Worm (Caenorhabditis elegans) whole organism, L2 larva: ENCODE data around the gene blos-4.
A peak's percentile ranks its signal among the peaks of the same experiment; 100 is the strongest.

Experiments used
- C34F6.9 ChIP-seq: fragments of 150-350 bp; optimal IDR thresholded peaks from 2 replicates; lab custom pipeline; 2014; ENCODE audit warnings: missing biosample characterization, missing genetic modification characterization
- F13H6.1 ChIP-seq: sonication (generic microtip); optimal IDR thresholded peaks from 2 replicates; lab custom pipeline; 2016; ENCODE audit warnings: missing genetic modification characterization, missing compliant biosample characterization
- R02D3.7 ChIP-seq: fragments of 150-350 bp; optimal IDR thresholded peaks from 2 replicates; lab custom pipeline; 2014; ENCODE audit warnings: missing biosample characterization, missing genetic modification characterization
- ZK546.5 ChIP-seq: sonication (generic microtip); optimal IDR thresholded peaks from 2 replicates; lab custom pipeline; 2017; ENCODE audit warnings: missing biosample characterization, missing genetic modification characterization
- alr-1 ChIP-seq: fragments of 150-350 bp; optimal IDR thresholded peaks from 2 replicates; lab custom pipeline; 2014; ENCODE audit warnings: missing biosample characterization, missing genetic modification characterization
- ama-1 ChIP-seq: fragments of 150-350 bp; optimal IDR thresholded peaks from 2 replicates; lab custom pipeline; 2018; ENCODE audit warnings: inconsistent platforms
- blmp-1 ChIP-seq: sonication (generic microtip); optimal IDR thresholded peaks from 2 replicates; lab custom pipeline; 2017; ENCODE audit warnings: missing genetic modification characterization, mild to moderate bottlenecking, missing compliant biosample characterization, antibody characterized with exemption, moderate library complexity; ENCODE audit not compliant: insufficient read depth
- ceh-16 ChIP-seq: fragments of 150-350 bp; optimal IDR thresholded peaks from 2 replicates; lab custom pipeline; 2014; ENCODE audit warnings: missing biosample characterization, missing genetic modification characterization
- egl-27 ChIP-seq: sonication (generic microtip); optimal IDR thresholded peaks from 3 replicates; lab custom pipeline; 2017; ENCODE audit warnings: missing biosample characterization, missing genetic modification reagents, missing genetic modification characterization
- fos-1 ChIP-seq: fragments of 150-350 bp; optimal IDR thresholded peaks from 2 replicates; lab custom pipeline; 2014; ENCODE audit warnings: missing biosample characterization, missing genetic modification characterization
- gmeb-1 ChIP-seq: fragments of 150-350 bp; optimal IDR thresholded peaks from 2 replicates; lab custom pipeline; 2014; ENCODE audit warnings: missing biosample characterization, missing genetic modification characterization
- lin-13 ChIP-seq: fragments of 150-350 bp; optimal IDR thresholded peaks from 2 replicates; lab custom pipeline; 2014; ENCODE audit warnings: missing biosample characterization, missing genetic modification reagents, missing genetic modification characterization
- lin-39 ChIP-seq: fragments of 150-350 bp; optimal IDR thresholded peaks from 2 replicates; lab custom pipeline; 2014; ENCODE audit warnings: missing biosample characterization, missing genetic modification reagents, missing genetic modification characterization
- lsy-2 ChIP-seq, 2 experiments: fragments of 150-350 bp in 1 of 2; sonication (generic microtip) in 1 of 2; optimal IDR thresholded peaks; 2 replicates each; lab custom pipeline; 2014 to 2017; ENCODE audit warnings: missing biosample characterization in 2 of 2, missing genetic modification characterization in 2 of 2
- mdl-1 ChIP-seq, 2 experiments: fragments of 150-350 bp in 1 of 2; sonication (generic microtip) in 1 of 2; optimal IDR thresholded peaks; 2 replicates each; lab custom pipeline; 2017; ENCODE audit warnings: missing biosample characterization in 2 of 2, missing genetic modification characterization in 2 of 2
- nhr-10 ChIP-seq: sonication (generic microtip); optimal IDR thresholded peaks from 2 replicates; lab custom pipeline; 2017; ENCODE audit warnings: missing biosample characterization, missing genetic modification characterization
- nhr-11 ChIP-seq: fragments of 150-350 bp; optimal IDR thresholded peaks from 2 replicates; lab custom pipeline; 2014; ENCODE audit warnings: missing biosample characterization, missing genetic modification characterization
- nhr-12 ChIP-seq: fragments of 150-350 bp; optimal IDR thresholded peaks from 2 replicates; lab custom pipeline; 2014; ENCODE audit warnings: missing biosample characterization, missing genetic modification characterization
- nhr-129 ChIP-seq: fragments of 150-350 bp; optimal IDR thresholded peaks from 2 replicates; lab custom pipeline; 2014; ENCODE audit warnings: missing biosample characterization, missing genetic modification characterization
- nhr-21 ChIP-seq: fragments of 150-350 bp; optimal IDR thresholded peaks from 2 replicates; lab custom pipeline; 2014; ENCODE audit warnings: missing biosample characterization, missing genetic modification characterization
- nhr-23 ChIP-seq: fragments of 150-350 bp; optimal IDR thresholded peaks from 2 replicates; lab custom pipeline; 2014; ENCODE audit warnings: missing biosample characterization, missing genetic modification reagents, missing genetic modification characterization
- nhr-237 ChIP-seq: fragments of 150-350 bp; optimal IDR thresholded peaks from 2 replicates; lab custom pipeline; 2014; ENCODE audit warnings: missing biosample characterization, missing genetic modification characterization
- nhr-25 ChIP-seq: fragments of 150-350 bp; sonication (generic microtip); optimal IDR thresholded peaks from 3 replicates; lab custom pipeline; 2014; ENCODE audit warnings: missing biosample characterization, missing genetic modification characterization
- nhr-77 ChIP-seq: fragments of 150-350 bp; optimal IDR thresholded peaks from 2 replicates; lab custom pipeline; 2014; ENCODE audit warnings: missing biosample characterization, missing genetic modification characterization
- sem-4 ChIP-seq: fragments of 150-350 bp; optimal IDR thresholded peaks from 2 replicates; lab custom pipeline; 2014; ENCODE audit warnings: missing biosample characterization, missing genetic modification reagents, missing genetic modification characterization
- skn-1 ChIP-seq: sonication (generic microtip); optimal IDR thresholded peaks from 2 replicates; lab custom pipeline; 2017; ENCODE audit warnings: missing biosample characterization, missing genetic modification characterization
- sma-3 ChIP-seq: sonication (generic microtip); optimal IDR thresholded peaks from 2 replicates; lab custom pipeline; 2016; ENCODE audit warnings: missing genetic modification reagents, missing genetic modification characterization, missing compliant biosample characterization
- sma-9 ChIP-seq, 2 experiments: fragments of 150-350 bp in 1 of 2; sonication (generic microtip) in 1 of 2; optimal IDR thresholded peaks; 2 replicates each; lab custom pipeline; 2014 to 2016; ENCODE audit warnings: missing genetic modification characterization in 2 of 2, mild to moderate bottlenecking in 1 of 2, missing biosample characterization in 1 of 2, missing compliant biosample characterization in 1 of 2, missing genetic modification reagents in 1 of 2, moderate library complexity in 1 of 2
- snpc-4 ChIP-seq: fragments of 150-350 bp; optimal IDR thresholded peaks from 2 replicates; lab custom pipeline; 2014; ENCODE audit warnings: missing biosample characterization, missing genetic modification characterization
- unc-39 ChIP-seq: fragments of 150-350 bp; optimal IDR thresholded peaks from 2 replicates; lab custom pipeline; 2014; ENCODE audit warnings: missing biosample characterization, missing genetic modification characterization
- unc-55 ChIP-seq: fragments of 150-350 bp; sonication (generic microtip); optimal IDR thresholded peaks from 3 replicates; lab custom pipeline; 2014; ENCODE audit warnings: missing biosample characterization, missing genetic modification reagents, missing genetic modification characterization
- zag-1 ChIP-seq: fragments of 150-350 bp; optimal IDR thresholded peaks from 2 replicates; lab custom pipeline; 2014; ENCODE audit warnings: missing biosample characterization, missing genetic modification characterization
- ztf-1 ChIP-seq: fragments of 200-800 bp; sonication (Bioruptor generic); conservative IDR thresholded peaks from 2 replicates; pipeline ENCODE4 v1.3.6; 2022; ENCODE audit warnings: missing genetic modification characterization, missing compliant biosample characterization
- ztf-11 ChIP-seq: sonication (generic microtip); optimal IDR thresholded peaks from 2 replicates; lab custom pipeline; 2017; ENCODE audit warnings: missing biosample characterization, missing genetic modification characterization
- ztf-4 ChIP-seq: fragments of 150-350 bp; optimal IDR thresholded peaks from 2 replicates; lab custom pipeline; 2014; ENCODE audit warnings: missing biosample characterization, missing genetic modification characterization

The blos-4 gene

ce11 chrII:6286865-6287264 lies 41.8 kb downstream of the blos-4 start, which contains the start of gene F13H8.6:
F13H8.6 (minus strand) TSS chrII:6286965.
- TF ChIP-seq nhr-129 (tag; lab: Kevin White, UChicago) = no peak
- no peak for TF ChIP-seq ama-1
- no peak for TF ChIP-seq alr-1
- no peak for TF ChIP-seq ztf-11 (tag; lab: Kevin White, UChicago)
- no peak for TF ChIP-seq R02D3.7 (tag; lab: Kevin White, UChicago)
- no peak for TF ChIP-seq egl-27 (tag; lab: Kevin White, UChicago)
- no peak for TF ChIP-seq snpc-4 (tag; lab: Kevin White, UChicago)
- TF ChIP-seq nhr-237 (tag; lab: Kevin White, UChicago) = no peak
- no peak for TF ChIP-seq nhr-25
- TF ChIP-seq C34F6.9 (tag; lab: Kevin White, UChicago) = no peak
- TF ChIP-seq fos-1 = no peak
- TF ChIP-seq sma-9 (GFP tag; optimal IDR thresholded peaks at IDR 0.05; lab: Kevin White, UChicago) = no peak
- no peak for TF ChIP-seq sma-9 (tag; optimal IDR thresholded peaks at IDR 0.05; lab: Kevin White, UChicago)
- TF ChIP-seq, all 48 proteins: peak for 0

ce11 chrII:6288104-6288503 lies 43.1 kb downstream of the blos-4 start:
- TF ChIP-seq unc-39 (no peak), blmp-1 (tag; lab: Kevin White, UChicago) (no peak), ceh-16 (no peak), sem-4 (no peak), ztf-4 (peak; percentile 58), sma-9 (GFP tag; optimal IDR thresholded peaks at IDR 0.05; lab: Kevin White, UChicago) (no peak), sma-9 (tag; optimal IDR thresholded peaks at IDR 0.05; lab: Kevin White, UChicago) (no peak), lsy-2 (tag; optimal IDR thresholded peaks at IDR 0.05; lab: Kevin White, UChicago) (peak in 1 of 2 experiments; percentile 14)

- TF ChIP-seq nhr-21 (tag; lab: Kevin White, UChicago) = no peak
- no peak for TF ChIP-seq skn-1 (tag; lab: Kevin White, UChicago)
- TF ChIP-seq ZK546.5 (tag; lab: Kevin White, UChicago) = no peak
- peak in 1 of 2 experiments; percentile 52 for TF ChIP-seq lsy-2 (tag; optimal IDR thresholded peaks at IDR 0.05; lab: Kevin White, UChicago)
- TF ChIP-seq fos-1 = peak; percentile 41
- no peak for TF ChIP-seq sem-4
- peak; percentile 63 for TF ChIP-seq sma-9 (GFP tag; optimal IDR thresholded peaks at IDR 0.05; lab: Kevin White, UChicago)
- TF ChIP-seq sma-9 (tag; optimal IDR thresholded peaks at IDR 0.05; lab: Kevin White, UChicago) = no peak
- peak; percentile 53 for TF ChIP-seq nhr-129 (tag; lab: Kevin White, UChicago)
- TF ChIP-seq F13H6.1 = peak; percentile 63
- no peak for TF ChIP-seq sma-3
- TF ChIP-seq C34F6.9 (tag; lab: Kevin White, UChicago) = peak; percentile 47
- TF ChIP-seq blmp-1 (tag; lab: Kevin White, UChicago) = peak; percentile 23
- no peak for TF ChIP-seq nhr-237 (tag; lab: Kevin White, UChicago)
Observed at ce11 chrII:6290047-6290582, 45.1 kb downstream of the blos-4 start, which contains the start of gene upb-1. upb-1 (minus strand) TSS chrII:6290097.

ce11 chrII:6292527-6292926 lies 47.5 kb downstream of the blos-4 start, which contains the start of gene nyn-3:
nyn-3 (minus strand) TSS chrII:6292627.
- TF ChIP-seq nhr-77 (tag; lab: Kevin White, UChicago) = no peak
- no peak for TF ChIP-seq gmeb-1
- no peak for TF ChIP-seq lin-39 (tag; lab: Kevin White, UChicago)
- no peak for TF ChIP-seq nhr-11 (tag; lab: Kevin White, UChicago)
- no peak for TF ChIP-seq ceh-16
- no peak for TF ChIP-seq unc-55 (GFP tag; lab: Kevin White, UChicago)
- no peak for TF ChIP-seq nhr-129 (tag; lab: Kevin White, UChicago)
- TF ChIP-seq sem-4 = no peak
- no peak for TF ChIP-seq ztf-11 (tag; lab: Kevin White, UChicago)
- TF ChIP-seq zag-1 (tag; lab: Kevin White, UChicago) = no peak
- TF ChIP-seq nhr-12 (tag; lab: Kevin White, UChicago) = no peak
- no peak for TF ChIP-seq C34F6.9 (tag; lab: Kevin White, UChicago)
- TF ChIP-seq ZK546.5 (tag; lab: Kevin White, UChicago) = no peak
- no peak for TF ChIP-seq mdl-1 (tag; optimal IDR thresholded peaks at IDR 0.05; lab: Kevin White, UChicago)
- TF ChIP-seq sma-3 = no peak
- no peak for TF ChIP-seq nhr-23
- TF ChIP-seq, all 48 proteins: peak for 0

ce11 chrII:6294261-6294660 lies 49.2 kb downstream of the blos-4 start, which contains the start of gene mps-1:
mps-1 (minus strand) TSS chrII:6294361.
- TF ChIP-seq snpc-4 (tag; lab: Kevin White, UChicago) = no peak
- no peak for TF ChIP-seq sem-4
- no peak for TF ChIP-seq nhr-11 (tag; lab: Kevin White, UChicago)
- no peak for TF ChIP-seq nhr-10
- TF ChIP-seq zag-1 (tag; lab: Kevin White, UChicago) = no peak
- no peak for TF ChIP-seq ztf-4
- TF ChIP-seq ztf-1 (GFP tag; lab: Robert Waterston, UW) = no peak
- TF ChIP-seq lin-13 (GFP tag; lab: Kevin White, UChicago) = no peak
